Fruit fly (Drosophila melanogaster) whole organism, embryonic: ENCODE results near the gene CG12581.

Source experiments
- Antp ChIP-seq: fragments of 200-800 bp; sonication (Bioruptor generic); optimal IDR thresholded peaks from 3 replicates; lab custom pipeline; 2016; ENCODE audit warnings: missing biosample characterization, missing genetic modification characterization
- Blimp-1 ChIP-seq: fragments of 200-800 bp; sonication (Bioruptor generic); optimal IDR thresholded peaks from 3 replicates; lab custom pipeline; 2018; ENCODE audit warnings: missing biosample characterization, missing genetic modification characterization, mild to moderate bottlenecking, moderate library complexity, missing genetic modification reagents
- C15 ChIP-seq: fragments of 200-800 bp; sonication (Bioruptor generic); IDR thresholded peaks from 3 replicates; pipeline ENCODE4 v1.3.6; 2022; ENCODE audit warnings: missing biosample characterization, missing genetic modification characterization
- CG10565 ChIP-seq: fragments of 200-800 bp; sonication (Bioruptor generic); optimal IDR thresholded peaks from 3 replicates; lab custom pipeline; 2016; ENCODE audit warnings: missing biosample characterization, mild to moderate bottlenecking, missing genetic modification characterization
- CG11247 ChIP-seq: fragments of 200-800 bp; sonication (Bioruptor generic); IDR thresholded peaks from 2 replicates; pipeline ENCODE4 v1.3.6; 2022; ENCODE audit warnings: missing biosample characterization, missing genetic modification characterization
- CG12391 ChIP-seq: fragments of 200-800 bp; sonication (Bioruptor generic); optimal IDR thresholded peaks from 3 replicates; lab custom pipeline; 2018; ENCODE audit warnings: missing biosample characterization, mild to moderate bottlenecking, missing genetic modification characterization, moderate library complexity
- CG13287 ChIP-seq: fragments of 200-800 bp; sonication (Bioruptor generic); IDR thresholded peaks from 2 replicates; pipeline ENCODE4 v1.3.6; 2022; ENCODE audit warnings: missing biosample characterization, missing genetic modification characterization; ENCODE audit not compliant: partially characterized antibody
- CG15011 ChIP-seq: fragments of 200-800 bp; sonication (Bioruptor generic); optimal IDR thresholded peaks from 3 replicates; lab custom pipeline; 2018; ENCODE audit warnings: missing biosample characterization, mild to moderate bottlenecking, missing genetic modification characterization
- CG16779 ChIP-seq: fragments of 200-800 bp; sonication (Bioruptor generic); IDR thresholded peaks from 2 replicates; pipeline ENCODE4 v1.3.6; 2022; ENCODE audit warnings: missing biosample characterization, missing genetic modification characterization
- CG18011 ChIP-seq: fragments of 200-800 bp; sonication (Bioruptor generic); optimal IDR thresholded peaks from 2 replicates; lab custom pipeline; 2017; ENCODE audit warnings: missing biosample characterization, missing genetic modification characterization, mild to moderate bottlenecking, moderate library complexity, missing genotype
- CG33213 ChIP-seq: fragments of 200-800 bp; sonication (Bioruptor generic); optimal IDR thresholded peaks from 3 replicates; lab custom pipeline; 2016; ENCODE audit warnings: missing biosample characterization, missing genetic modification characterization
- CG34224 ChIP-seq: fragments of 200-800 bp; sonication (Bioruptor generic); IDR thresholded peaks from 3 replicates; pipeline ENCODE4 v1.3.6; 2022; ENCODE audit warnings: missing biosample characterization, missing genetic modification characterization; ENCODE audit not compliant: partially characterized antibody
- CG3995 ChIP-seq: fragments of 200-800 bp; sonication (Bioruptor generic); optimal IDR thresholded peaks from 3 replicates; lab custom pipeline; 2016; ENCODE audit warnings: missing biosample characterization, missing genetic modification characterization
- CG4404 ChIP-seq: fragments of 200-800 bp; sonication (Bioruptor generic); IDR thresholded peaks from 2 replicates; pipeline ENCODE4 v1.3.6; 2022; ENCODE audit warnings: missing biosample characterization, missing genetic modification characterization
- CG7372 ChIP-seq: fragments of 200-800 bp; sonication (Bioruptor generic); IDR thresholded peaks from 2 replicates; pipeline ENCODE4 v1.3.6; 2022; ENCODE audit warnings: missing biosample characterization, missing genetic modification characterization
- CG7963 ChIP-seq: fragments of 200-800 bp; sonication (Bioruptor generic); IDR thresholded peaks from 3 replicates; pipeline ENCODE4 v1.3.6; 2022; ENCODE audit warnings: missing biosample characterization, missing genetic modification characterization; ENCODE audit not compliant: partially characterized antibody
- CG8944 ChIP-seq: fragments of 200-800 bp; sonication (Bioruptor generic); optimal IDR thresholded peaks from 3 replicates; lab custom pipeline; 2016; ENCODE audit warnings: missing biosample characterization, missing genetic modification characterization
- Deaf1 ChIP-seq: fragments of 200-800 bp; optimal IDR thresholded peaks from 3 replicates; lab custom pipeline; 2019; ENCODE audit warnings: missing biosample characterization, mild to moderate bottlenecking, missing genetic modification characterization, moderate library complexity
- Dref ChIP-seq: fragments of 200-800 bp; sonication (Bioruptor generic); IDR thresholded peaks from 2 replicates; pipeline ENCODE4 v1.3.6; 2022; ENCODE audit warnings: missing biosample characterization, missing genetic modification characterization
- ERR ChIP-seq: fragments of 200-800 bp; sonication (Bioruptor generic); optimal IDR thresholded peaks from 2 replicates; lab custom pipeline; 2016; ENCODE audit warnings: missing biosample characterization, missing genetic modification characterization
- Ets65A ChIP-seq: fragments of 200-800 bp; sonication (Bioruptor generic); peaks from one replicate; lab custom pipeline; 2016; ENCODE audit warnings: missing biosample characterization, missing genetic modification characterization
- H15 ChIP-seq: fragments of 200-800 bp; sonication (Bioruptor generic); IDR thresholded peaks from 3 replicates; pipeline ENCODE4 v1.3.6; 2022; ENCODE audit warnings: missing biosample characterization, missing genetic modification characterization
- HLH4C ChIP-seq: fragments of 200-800 bp; sonication (Bioruptor generic); IDR thresholded peaks from 3 replicates; pipeline ENCODE4 v1.3.6; 2022; ENCODE audit warnings: missing biosample characterization, missing genetic modification characterization; ENCODE audit not compliant: partially characterized antibody
- Hand ChIP-seq: fragments of 200-800 bp; sonication (Bioruptor generic); optimal IDR thresholded peaks from 2 replicates; lab custom pipeline; 2017; ENCODE audit warnings: mild to moderate bottlenecking, missing biosample characterization, missing genetic modification reagents, missing genetic modification characterization
- Hmr ChIP-seq: fragments of 200-800 bp; sonication (Bioruptor generic); optimal IDR thresholded peaks from 3 replicates; lab custom pipeline; 2017; ENCODE audit warnings: mild to moderate bottlenecking, missing biosample characterization, missing genetic modification reagents, missing genetic modification characterization
- Lim3 ChIP-seq: fragments of 200-800 bp; sonication (Bioruptor generic); IDR thresholded peaks from 2 replicates; pipeline ENCODE4 v1.3.6; 2022; ENCODE audit warnings: missing biosample characterization, missing genetic modification characterization
- Myb ChIP-seq: fragments of 200-800 bp; sonication (Bioruptor generic); optimal IDR thresholded peaks from 2 replicates; lab custom pipeline; 2016; ENCODE audit warnings: missing biosample characterization, missing genetic modification characterization
- Pdp1 ChIP-seq, 2 experiments: fragments of 200-800 bp; sonication (Bioruptor generic); optimal IDR thresholded peaks; 3 replicates each; lab custom pipeline; 2016; ENCODE audit warnings: missing biosample characterization in 2 of 2, missing genetic modification characterization in 2 of 2, mild to moderate bottlenecking in 1 of 2, moderate library complexity in 1 of 2
- Ptx1 ChIP-seq: fragments of 200-800 bp; sonication (Bioruptor generic); IDR thresholded peaks from 2 replicates; pipeline ENCODE4 v1.3.6; 2022; ENCODE audit warnings: missing biosample characterization, missing genetic modification characterization
- Trl ChIP-seq, 3 experiments: fragments of >200 bp in 2 of 3; fragments of 200-800 bp in 1 of 3; sonication (Bioruptor generic) in 1 of 3; optimal IDR thresholded peaks; 2 replicates in 1 of 3; 3 replicates in 2 of 3; lab custom pipeline; 2016 to 2017; ENCODE audit warnings: missing biosample characterization in 1 of 3, missing genetic modification characterization in 1 of 3
- amos ChIP-seq: fragments of 200-800 bp; sonication (Bioruptor generic); IDR thresholded peaks from 2 replicates; pipeline ENCODE4 v1.3.6; 2022; ENCODE audit warnings: missing biosample characterization, missing genetic modification characterization; ENCODE audit not compliant: partially characterized antibody
- bab2 ChIP-seq: fragments of 200-800 bp; sonication (Bioruptor generic); optimal IDR thresholded peaks from 2 replicates; lab custom pipeline; 2016; ENCODE audit warnings: missing biosample characterization, missing genetic modification characterization
- bcd ChIP-seq: fragments of 200-800 bp; sonication (Bioruptor generic); optimal IDR thresholded peaks from 2 replicates; lab custom pipeline; 2017; ENCODE audit warnings: missing biosample characterization, mild to moderate bottlenecking, missing genetic modification characterization
- btn ChIP-seq: fragments of 200-800 bp; sonication (Bioruptor generic); optimal IDR thresholded peaks from 2 replicates; lab custom pipeline; 2016; ENCODE audit warnings: missing biosample characterization, missing genetic modification characterization
- gfzf ChIP-seq: fragments of 200-800 bp; sonication (Bioruptor generic); optimal IDR thresholded peaks from 2 replicates; lab custom pipeline; 2016; ENCODE audit warnings: missing biosample characterization, mild to moderate bottlenecking, missing genetic modification characterization, moderate library complexity
- gro ChIP-seq: fragments of 200-800 bp; sonication (Bioruptor generic); optimal IDR thresholded peaks from 2 replicates; lab custom pipeline; 2016; ENCODE audit warnings: missing biosample characterization, missing genetic modification characterization
- hkb ChIP-seq, 2 experiments: fragments of 200-800 bp in 1 of 2; fragments of >200 bp in 1 of 2; sonication (Bioruptor generic) in 1 of 2; IDR thresholded peaks in 1 of 2; optimal IDR thresholded peaks in 1 of 2; 2 replicates each; pipeline versions ENCODE4 v1.3.6 to Lab custom; 2017 to 2022; ENCODE audit warnings: missing biosample characterization in 1 of 2, missing genetic modification characterization in 1 of 2
- lilli ChIP-seq: fragments of 200-800 bp; sonication (Bioruptor generic); optimal IDR thresholded peaks from 3 replicates; lab custom pipeline; 2016; ENCODE audit warnings: missing biosample characterization, missing genetic modification characterization
- nmo ChIP-seq: fragments of 200-800 bp; sonication (Bioruptor generic); optimal IDR thresholded peaks from 2 replicates; lab custom pipeline; 2018; ENCODE audit warnings: missing biosample characterization, mild to moderate bottlenecking, missing genetic modification characterization, moderate library complexity
- org-1 ChIP-seq: fragments of 200-800 bp; sonication (Bioruptor generic); optimal IDR thresholded peaks from 2 replicates; lab custom pipeline; 2017; ENCODE audit warnings: missing biosample characterization, missing genetic modification characterization
- pzg ChIP-seq: fragments of 200-800 bp; sonication (Bioruptor generic); optimal IDR thresholded peaks from 3 replicates; lab custom pipeline; 2018; ENCODE audit warnings: missing biosample characterization, mild to moderate bottlenecking, missing genetic modification characterization, moderate library complexity
- ranshi ChIP-seq: fragments of 200-800 bp; sonication (Bioruptor generic); IDR thresholded peaks from 2 replicates; pipeline ENCODE4 v1.3.6; 2022; ENCODE audit warnings: missing biosample characterization, missing genetic modification characterization
- sd ChIP-seq: fragments of 200-800 bp; sonication (Bioruptor generic); optimal IDR thresholded peaks from 3 replicates; lab custom pipeline; 2018; ENCODE audit warnings: missing biosample characterization, mild to moderate bottlenecking, missing genetic modification characterization, moderate library complexity
- ssp ChIP-seq: fragments of 200-800 bp; sonication (Bioruptor generic); IDR thresholded peaks from 2 replicates; pipeline ENCODE4 v1.3.6; 2022; ENCODE audit warnings: missing biosample characterization, missing genetic modification characterization
- sug ChIP-seq: fragments of 200-800 bp; optimal IDR thresholded peaks from 2 replicates; lab custom pipeline; 2019; ENCODE audit warnings: missing biosample characterization, mild to moderate bottlenecking, missing genetic modification characterization, moderate library complexity
- tin ChIP-seq: fragments of 200-800 bp; sonication (Bioruptor generic); optimal IDR thresholded peaks from 3 replicates; lab custom pipeline; 2016; ENCODE audit warnings: missing biosample characterization, missing genetic modification characterization
- tna ChIP-seq: fragments of 200-800 bp; sonication (Bioruptor generic); IDR thresholded peaks from 2 replicates; pipeline ENCODE4 v1.3.6; 2022; ENCODE audit warnings: missing biosample characterization, missing genetic modification characterization; ENCODE audit not compliant: partially characterized antibody
- unpg ChIP-seq: fragments of 200-800 bp; sonication (Bioruptor generic); optimal IDR thresholded peaks from 3 replicates; lab custom pipeline; 2018; ENCODE audit warnings: missing biosample characterization, mild to moderate bottlenecking, missing genetic modification characterization, moderate library complexity
- zfh1 ChIP-seq: fragments of 200-800 bp; sonication (Bioruptor generic); IDR thresholded peaks from 3 replicates; pipeline ENCODE4 v1.3.6; 2022; ENCODE audit warnings: missing biosample characterization, missing genetic modification characterization

The CG12581 gene

DNA sequence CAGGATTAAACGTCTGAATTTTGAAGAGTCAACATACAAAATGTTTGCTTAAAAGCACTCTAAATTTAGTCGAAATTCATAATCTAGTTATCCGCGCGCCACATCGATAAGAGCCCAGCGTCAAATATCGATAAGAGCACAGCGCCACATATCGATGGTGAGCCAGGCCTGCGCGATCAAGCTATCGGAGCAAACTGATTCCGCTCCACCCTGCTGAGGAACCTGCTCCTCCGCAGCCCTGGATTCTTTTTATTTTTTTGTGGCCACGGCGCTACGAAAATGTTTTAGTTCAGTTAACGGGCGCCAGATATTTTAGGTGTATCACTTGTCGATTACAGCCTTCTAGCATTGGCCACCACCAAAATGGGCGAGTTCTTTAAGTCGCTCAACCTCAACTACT lies 46.3 kb downstream of the CG12581 start (continued):
- TF ChIP-seq Deaf1 (peak; percentile 33), CG13287 (GFP tag; lab: Robert Waterston, UW) (peak; percentile 99), pzg (GFP tag; lab: Kevin White, UChicago) (peak; percentile 97), CG7963 (GFP tag; lab: Robert Waterston, UW) (peak; percentile 97), C15 (no peak), Pdp1 (GFP tag; optimal IDR thresholded peaks at IDR 0.05; lab: Kevin White, UChicago) (peak in 1 of 2 experiments; percentile 33), CG34224 (peak; percentile 99), bcd (GFP tag; lab: Kevin White, UChicago) (peak; percentile 36), CG8944 (GFP tag; lab: Kevin White, UChicago) (peak; percentile 22), H15 (GFP tag; lab: Robert Waterston, UW) (no peak; the same call in 2 of the 3 replicates), unpg (GFP tag; lab: Kevin White, UChicago) (no peak), CG4404 (no peak), Myb (peak; percentile 65), hkb (optimal IDR thresholded peaks at IDR 0.05; lab: Kevin White, UChicago) (peak; percentile 23), hkb (GFP tag; IDR thresholded peaks at IDR 0.05; lab: Robert Waterston, UW) (no peak), Trl (optimal IDR thresholded peaks at IDR 0.05; lab: Kevin White, UChicago) (no peak), Trl (GFP tag; optimal IDR thresholded peaks at IDR 0.05; lab: Kevin White, UChicago) (peak; percentile 43), org-1 (no peak), CG12391 (tag; lab: Kevin White, UChicago) (no peak), gro (peak; percentile 47), tin (GFP tag; lab: Kevin White, UChicago) (peak; percentile 56), sd (tag; lab: Kevin White, UChicago) (no peak), sug (tag; lab: Kevin White, UChicago) (peak; percentile 52), btn (GFP tag; lab: Kevin White, UChicago) (no peak), CG7372 (GFP tag; lab: Robert Waterston, UW) (no peak), gfzf (peak; percentile 31), Dref (peak; percentile 100), bab2 (GFP tag; lab: Kevin White, UChicago) (peak; percentile 13), CG10565 (GFP tag; lab: Kevin White, UChicago) (no peak), Lim3 (GFP tag; lab: Robert Waterston, UW) (no peak), CG15011 (GFP tag; lab: Kevin White, UChicago) (no peak), Ets65A (peak; percentile 87), Blimp-1 (no peak), nmo (GFP tag; lab: Kevin White, UChicago) (peak; percentile 53), lilli (peak; percentile 56), Hmr (GFP tag; lab: Kevin White, UChicago) (peak; percentile 74), CG18011 (GFP tag; lab: Kevin White, UChicago) (peak; percentile 20), Ptx1 (GFP tag; lab: Robert Waterston, UW) (peak; percentile 45), ssp (peak; percentile 48; the same call in 1 of the 2 replicates), ranshi (GFP tag; lab: Robert Waterston, UW) (no peak), CG3995 (GFP tag; lab: Kevin White, UChicago) (peak; percentile 52), Hand (GFP tag; lab: Kevin White, UChicago) (no peak), CG16779 (no peak), Antp (GFP tag; lab: Kevin White, UChicago) (peak; percentile 36), tna (peak; percentile 97), CG33213 (GFP tag; lab: Kevin White, UChicago) (peak; percentile 84), amos (GFP tag; lab: Robert Waterston, UW) (peak; percentile 99), zfh1 (GFP tag; lab: Robert Waterston, UW) (peak; percentile 62; the same call in 1 of the 3 replicates), ERR (peak; percentile 50), CG11247 (GFP tag; lab: Robert Waterston, UW) (peak; percentile 41; the same call in 1 of the 2 replicates), HLH4C (GFP tag; lab: Robert Waterston, UW) (peak; percentile 97)
